Fruit fly (Drosophila melanogaster) whole organism, embryonic: ENCODE results near the gene SmE.

Source experiments
- Antp ChIP-seq: fragments of 200-800 bp; sonication (Bioruptor generic); optimal IDR thresholded peaks from 3 replicates; lab custom pipeline; 2016; ENCODE audit warnings: missing biosample characterization, missing genetic modification characterization
- Atf3 ChIP-seq: fragments of 200-800 bp; sonication (Bioruptor generic); optimal IDR thresholded peaks from 3 replicates; lab custom pipeline; 2016; ENCODE audit warnings: missing biosample characterization, missing genetic modification characterization
- BtbVII ChIP-seq: fragments of 200-800 bp; sonication (Bioruptor generic); optimal IDR thresholded peaks from 3 replicates; lab custom pipeline; 2017; ENCODE audit warnings: missing biosample characterization, mild to moderate bottlenecking, missing genetic modification characterization
- CG10321 ChIP-seq: fragments of 200-800 bp; sonication (Bioruptor generic); IDR thresholded peaks from 2 replicates; pipeline ENCODE4 v1.3.6; 2022; ENCODE audit warnings: missing biosample characterization, missing genetic modification characterization
- CG10462 ChIP-seq: fragments of 200-800 bp; sonication (Bioruptor generic); optimal IDR thresholded peaks from 2 replicates; lab custom pipeline; 2016; ENCODE audit warnings: missing biosample characterization, missing genetic modification characterization
- CG11560 ChIP-seq: fragments of 200-800 bp; sonication (Bioruptor generic); IDR thresholded peaks from 3 replicates; pipeline ENCODE4 v1.3.6; 2022; ENCODE audit warnings: missing biosample characterization, missing genetic modification characterization
- CG12104 ChIP-seq: fragments of 200-800 bp; sonication (Bioruptor generic); optimal IDR thresholded peaks from 3 replicates; lab custom pipeline; 2016; ENCODE audit warnings: missing biosample characterization, missing genetic modification characterization
- CG13894 ChIP-seq: fragments of 200-800 bp; sonication (Bioruptor generic); optimal IDR thresholded peaks from 3 replicates; lab custom pipeline; 2018; ENCODE audit warnings: missing biosample characterization, mild to moderate bottlenecking, missing genetic modification characterization, moderate library complexity
- CG16779 ChIP-seq: fragments of 200-800 bp; sonication (Bioruptor generic); IDR thresholded peaks from 2 replicates; pipeline ENCODE4 v1.3.6; 2022; ENCODE audit warnings: missing biosample characterization, missing genetic modification characterization
- CG17359 ChIP-seq: fragments of 200-800 bp; sonication (Bioruptor generic); optimal IDR thresholded peaks from 3 replicates; lab custom pipeline; 2018; ENCODE audit warnings: missing biosample characterization, mild to moderate bottlenecking, missing genetic modification characterization, moderate library complexity
- CG18011 ChIP-seq: fragments of 200-800 bp; sonication (Bioruptor generic); optimal IDR thresholded peaks from 2 replicates; lab custom pipeline; 2017; ENCODE audit warnings: missing biosample characterization, missing genetic modification characterization, mild to moderate bottlenecking, moderate library complexity, missing genotype
- CG18619 ChIP-seq: fragments of 200-800 bp; sonication (Bioruptor generic); optimal IDR thresholded peaks from 3 replicates; lab custom pipeline; 2017; ENCODE audit warnings: missing biosample characterization, mild to moderate bottlenecking, missing genetic modification characterization
- CG2678 ChIP-seq: fragments of 200-800 bp; sonication (Bioruptor generic); optimal IDR thresholded peaks from 3 replicates; lab custom pipeline; 2019; ENCODE audit warnings: missing biosample characterization, mild to moderate bottlenecking, missing genetic modification characterization, moderate library complexity
- CG32767 ChIP-seq: fragments of 200-800 bp; sonication (Bioruptor generic); IDR thresholded peaks from 2 replicates; pipeline ENCODE4 v1.3.6; 2022; ENCODE audit warnings: missing biosample characterization, missing genetic modification characterization
- CG3407 ChIP-seq: fragments of 200-800 bp; sonication (Bioruptor generic); optimal IDR thresholded peaks from 2 replicates; lab custom pipeline; 2018; ENCODE audit warnings: missing biosample characterization, mild to moderate bottlenecking, missing genetic modification characterization
- CG42726 ChIP-seq: fragments of 200-800 bp; sonication (Bioruptor generic); IDR thresholded peaks from 2 replicates; pipeline ENCODE4 v1.3.6; 2022; ENCODE audit warnings: missing biosample characterization, missing genetic modification characterization; ENCODE audit not compliant: partially characterized antibody
- CG6175 ChIP-seq: fragments of 200-800 bp; sonication (Bioruptor generic); IDR thresholded peaks from 3 replicates; pipeline ENCODE4 v1.3.6; 2022; ENCODE audit warnings: missing biosample characterization, missing genetic modification characterization
- CG6854 ChIP-seq: fragments of 200-800 bp; sonication (Bioruptor generic); optimal IDR thresholded peaks from 3 replicates; lab custom pipeline; 2017; ENCODE audit warnings: missing biosample characterization, mild to moderate bottlenecking, missing genetic modification characterization
- CG7839 ChIP-seq: fragments of 200-800 bp; sonication (Bioruptor generic); optimal IDR thresholded peaks from 3 replicates; lab custom pipeline; 2018; ENCODE audit warnings: missing biosample characterization, mild to moderate bottlenecking, missing genetic modification characterization, moderate library complexity
- CG7928 ChIP-seq: fragments of 200-800 bp; sonication (Bioruptor generic); optimal IDR thresholded peaks from 2 replicates; lab custom pipeline; 2017; ENCODE audit warnings: missing biosample characterization, mild to moderate bottlenecking, missing genetic modification characterization
- CG7987 ChIP-seq: fragments of 200-800 bp; sonication (Bioruptor generic); optimal IDR thresholded peaks from 2 replicates; lab custom pipeline; 2018; ENCODE audit warnings: missing biosample characterization, mild to moderate bottlenecking, missing genetic modification characterization, moderate library complexity
- CG8388 ChIP-seq: fragments of 200-800 bp; sonication (Bioruptor generic); optimal IDR thresholded peaks from 2 replicates; lab custom pipeline; 2019; ENCODE audit warnings: missing biosample characterization, mild to moderate bottlenecking, missing genetic modification characterization, moderate library complexity
- CG9817 ChIP-seq: fragments of 200-800 bp; sonication (Bioruptor generic); optimal IDR thresholded peaks from 2 replicates; lab custom pipeline; 2018; ENCODE audit warnings: missing biosample characterization, mild to moderate bottlenecking, missing genetic modification characterization, moderate library complexity
- Chrac-16 ChIP-seq: fragments of 200-800 bp; sonication (Bioruptor generic); optimal IDR thresholded peaks from 3 replicates; lab custom pipeline; 2016; ENCODE audit warnings: missing biosample characterization, missing genetic modification characterization
- D19B ChIP-seq: fragments of 200-800 bp; sonication (Bioruptor generic); optimal IDR thresholded peaks from 2 replicates; lab custom pipeline; 2017; ENCODE audit warnings: missing biosample characterization, mild to moderate bottlenecking, missing genetic modification characterization
- Deaf1 ChIP-seq: fragments of 200-800 bp; optimal IDR thresholded peaks from 3 replicates; lab custom pipeline; 2019; ENCODE audit warnings: missing biosample characterization, mild to moderate bottlenecking, missing genetic modification characterization, moderate library complexity
- Eip74EF ChIP-seq, 2 experiments: fragments of 200-800 bp in 1 of 2; fragments of >200 bp in 1 of 2; sonication (Bioruptor generic) in 1 of 2; optimal IDR thresholded peaks; 2 replicates each; lab custom pipeline; 2017 to 2019; ENCODE audit warnings: missing biosample characterization in 2 of 2, missing genetic modification characterization in 2 of 2, mild to moderate bottlenecking in 1 of 2, moderate library complexity in 1 of 2
- Meics ChIP-seq: fragments of 200-800 bp; sonication (Bioruptor generic); optimal IDR thresholded peaks from 2 replicates; lab custom pipeline; 2017; ENCODE audit warnings: missing biosample characterization, mild to moderate bottlenecking, missing genetic modification characterization
- NFAT ChIP-seq: fragments of 200-800 bp; sonication (Bioruptor generic); IDR thresholded peaks from 2 replicates; pipeline ENCODE4 v1.3.6; 2022; ENCODE audit warnings: missing biosample characterization, missing genetic modification characterization
- Nf-YB ChIP-seq: fragments of 200-800 bp; sonication (Bioruptor generic); optimal IDR thresholded peaks from 3 replicates; lab custom pipeline; 2019; ENCODE audit warnings: missing biosample characterization, mild to moderate bottlenecking, missing genetic modification characterization, moderate library complexity
- Oli ChIP-seq: fragments of 200-800 bp; sonication (Bioruptor generic); optimal IDR thresholded peaks from 2 replicates; lab custom pipeline; 2018; ENCODE audit warnings: missing biosample characterization, mild to moderate bottlenecking, missing genetic modification characterization, moderate library complexity
- PHDP ChIP-seq: fragments of 200-800 bp; sonication (Bioruptor generic); optimal IDR thresholded peaks from 3 replicates; lab custom pipeline; 2018; ENCODE audit warnings: missing biosample characterization, mild to moderate bottlenecking, missing genetic modification characterization, moderate library complexity
- Six4 ChIP-seq: fragments of 200-800 bp; sonication (Bioruptor generic); optimal IDR thresholded peaks from 2 replicates; lab custom pipeline; 2016; ENCODE audit warnings: missing biosample characterization, missing genetic modification characterization
- Tbp ChIP-seq: fragments of >200 bp; optimal IDR thresholded peaks from 2 replicates; lab custom pipeline; 2018; ENCODE audit warnings: missing biosample characterization, missing genetic modification characterization
- Usf ChIP-seq: fragments of 200-800 bp; sonication (Bioruptor generic); optimal IDR thresholded peaks from 2 replicates; lab custom pipeline; 2017; ENCODE audit warnings: missing genotype, missing biosample characterization, missing genetic modification characterization
- abd-A ChIP-seq: fragments of 200-800 bp; sonication (Bioruptor generic); optimal IDR thresholded peaks from 3 replicates; lab custom pipeline; 2019; ENCODE audit warnings: missing biosample characterization, mild to moderate bottlenecking, missing genetic modification characterization, moderate library complexity
- ara ChIP-seq: fragments of 200-800 bp; sonication (Bioruptor generic); IDR thresholded peaks from 2 replicates; pipeline ENCODE4 v1.3.6; 2022; ENCODE audit warnings: missing biosample characterization, missing genetic modification characterization
- cas ChIP-seq: fragments of 200-800 bp; sonication (Bioruptor generic); IDR thresholded peaks from 2 replicates; pipeline ENCODE4 v1.3.6; 2022; ENCODE audit warnings: missing biosample characterization, missing genetic modification characterization
- caup ChIP-seq: fragments of 200-800 bp; sonication (Bioruptor generic); optimal IDR thresholded peaks from 3 replicates; lab custom pipeline; 2017; ENCODE audit warnings: missing biosample characterization, mild to moderate bottlenecking, missing genetic modification characterization, moderate library complexity; ENCODE audit not compliant: severe bottlenecking
- corto ChIP-seq: fragments of 200-800 bp; sonication (Bioruptor generic); optimal IDR thresholded peaks from 2 replicates; lab custom pipeline; 2016; ENCODE audit warnings: missing biosample characterization, mild to moderate bottlenecking, missing genetic modification characterization, moderate library complexity
- fd96Cb ChIP-seq: fragments of 200-800 bp; sonication (Bioruptor generic); optimal IDR thresholded peaks from 2 replicates; lab custom pipeline; 2018; ENCODE audit warnings: missing biosample characterization, mild to moderate bottlenecking, missing genetic modification characterization, moderate library complexity
- fu2 ChIP-seq: fragments of 200-800 bp; sonication (Bioruptor generic); optimal IDR thresholded peaks from 2 replicates; lab custom pipeline; 2016; ENCODE audit warnings: missing biosample characterization, missing genetic modification characterization
- gfzf ChIP-seq: fragments of 200-800 bp; sonication (Bioruptor generic); optimal IDR thresholded peaks from 2 replicates; lab custom pipeline; 2016; ENCODE audit warnings: missing biosample characterization, mild to moderate bottlenecking, missing genetic modification characterization, moderate library complexity
- her ChIP-seq: fragments of 200-800 bp; sonication (Bioruptor generic); optimal IDR thresholded peaks from 2 replicates; lab custom pipeline; 2016; ENCODE audit warnings: missing biosample characterization, missing genetic modification characterization
- pzg ChIP-seq: fragments of 200-800 bp; sonication (Bioruptor generic); optimal IDR thresholded peaks from 3 replicates; lab custom pipeline; 2018; ENCODE audit warnings: missing biosample characterization, mild to moderate bottlenecking, missing genetic modification characterization, moderate library complexity
- sisA ChIP-seq: fragments of 200-800 bp; sonication (Bioruptor generic); IDR thresholded peaks from 2 replicates; pipeline ENCODE4 v1.3.6; 2022; ENCODE audit warnings: missing biosample characterization, missing genetic modification characterization
- ssp ChIP-seq: fragments of 200-800 bp; sonication (Bioruptor generic); IDR thresholded peaks from 2 replicates; pipeline ENCODE4 v1.3.6; 2022; ENCODE audit warnings: missing biosample characterization, missing genetic modification characterization
- trem ChIP-seq: fragments of 200-800 bp; optimal IDR thresholded peaks from 3 replicates; lab custom pipeline; 2019; ENCODE audit warnings: missing biosample characterization, mild to moderate bottlenecking, missing genetic modification characterization, moderate library complexity
- unc-4 ChIP-seq: fragments of 200-800 bp; sonication (Bioruptor generic); IDR thresholded peaks from 2 replicates; pipeline ENCODE4 v1.3.6; 2022; ENCODE audit warnings: missing biosample characterization, missing genetic modification characterization; ENCODE audit not compliant: partially characterized antibody
- vvl ChIP-seq: fragments of 200-800 bp; sonication (Bioruptor generic); IDR thresholded peaks from 2 replicates; pipeline ENCODE4 v1.3.6; 2022; ENCODE audit warnings: missing biosample characterization, missing genetic modification characterization
- zen ChIP-seq: fragments of 200-800 bp; sonication (Bioruptor generic); optimal IDR thresholded peaks from 3 replicates; lab custom pipeline; 2018; ENCODE audit warnings: missing biosample characterization, mild to moderate bottlenecking, missing genetic modification characterization, moderate library complexity

Gene SmE

DNA sequence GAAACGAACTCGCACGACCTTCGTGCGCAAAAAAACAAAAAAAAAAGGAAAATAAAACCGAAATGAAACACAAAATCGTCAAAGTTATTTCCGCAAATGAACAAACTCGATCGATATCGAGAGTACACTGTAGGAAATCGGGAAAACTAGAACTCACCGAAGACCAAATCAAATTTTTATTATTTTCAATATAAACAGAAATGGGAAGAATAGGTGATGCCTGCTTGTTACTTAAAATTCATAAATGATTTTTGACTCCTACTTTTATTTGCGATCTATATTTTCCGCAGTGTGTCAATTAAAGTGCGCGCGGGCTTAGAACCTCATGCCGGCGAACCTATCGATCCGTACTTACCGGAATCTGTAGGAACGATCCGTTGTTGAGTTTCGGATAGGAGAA, 9.6 kb downstream of the SmE start (continued):
- TF ChIP-seq CG18011 (GFP tag; lab: Kevin White, UChicago) (no peak), CG32767 (GFP tag; lab: Robert Waterston, UW) (no peak), NFAT (GFP tag; lab: Robert Waterston, UW) (no peak), caup (peak; percentile 26), CG10462 (GFP tag; lab: Kevin White, UChicago) (no peak), CG17359 (tag; lab: Kevin White, UChicago) (no peak), zen (tag; lab: Kevin White, UChicago) (no peak), ara (no peak), CG2678 (tag; lab: Kevin White, UChicago) (peak; percentile 39), CG10321 (no peak), fu2 (no peak), CG6175 (GFP tag; lab: Robert Waterston, UW) (no peak), CG6854 (no peak), CG42726 (GFP tag; lab: Robert Waterston, UW) (no peak), CG7839 (peak; percentile 30), Deaf1 (tag; lab: Kevin White, UChicago) (no peak), ssp (GFP tag; lab: Robert Waterston, UW) (no peak), CG18619 (GFP tag; lab: Kevin White, UChicago) (no peak), unc-4 (GFP tag; lab: Robert Waterston, UW) (no peak), trem (tag; lab: Kevin White, UChicago) (no peak), Six4 (GFP tag; lab: Kevin White, UChicago) (no peak), pzg (GFP tag; lab: Kevin White, UChicago) (no peak), sisA (0 out of 2 replicates have a peak, but pooled peaks have one; percentile 14), CG7987 (GFP tag; lab: Kevin White, UChicago) (no peak), CG9817 (tag; lab: Kevin White, UChicago) (peak; percentile 1), CG8388 (GFP tag; lab: Kevin White, UChicago) (no peak), fd96Cb (tag; lab: Kevin White, UChicago) (no peak), her (no peak), Eip74EF (GFP tag; optimal IDR thresholded peaks at IDR 0.05; lab: Kevin White, UChicago) (peak in 1 of 2 experiments; percentile 2), Nf-YB (GFP tag; lab: Kevin White, UChicago) (no peak), D19B (GFP tag; lab: Kevin White, UChicago) (no peak), CG3407 (GFP tag; lab: Kevin White, UChicago) (no peak), Tbp (GFP tag; lab: Kevin White, UChicago) (no peak), CG11560 (tag; lab: Robert Waterston, UW) (no peak), CG12104 (no peak), Usf (no peak), vvl (no peak), cas (GFP tag; lab: Robert Waterston, UW) (no peak), Oli (tag; lab: Kevin White, UChicago) (no peak), Chrac-16 (GFP tag; lab: Kevin White, UChicago) (no peak), Atf3 (GFP tag; lab: Kevin White, UChicago) (no peak), Antp (GFP tag; lab: Kevin White, UChicago) (no peak), BtbVII (no peak), CG7928 (no peak), PHDP (tag; lab: Kevin White, UChicago) (peak; percentile 16), abd-A (tag; lab: Kevin White, UChicago) (no peak), gfzf (GFP tag; lab: Kevin White, UChicago) (no peak), CG13894 (tag; lab: Kevin White, UChicago) (no peak), Meics (GFP tag; lab: Kevin White, UChicago) (peak; percentile 28), corto (GFP tag; lab: Kevin White, UChicago) (no peak), CG16779 (GFP tag; lab: Robert Waterston, UW) (no peak)
